Fruit fly (Drosophila melanogaster): Measurements from ENCODE around the gene SPARC.

Gene SPARC

DNA sequence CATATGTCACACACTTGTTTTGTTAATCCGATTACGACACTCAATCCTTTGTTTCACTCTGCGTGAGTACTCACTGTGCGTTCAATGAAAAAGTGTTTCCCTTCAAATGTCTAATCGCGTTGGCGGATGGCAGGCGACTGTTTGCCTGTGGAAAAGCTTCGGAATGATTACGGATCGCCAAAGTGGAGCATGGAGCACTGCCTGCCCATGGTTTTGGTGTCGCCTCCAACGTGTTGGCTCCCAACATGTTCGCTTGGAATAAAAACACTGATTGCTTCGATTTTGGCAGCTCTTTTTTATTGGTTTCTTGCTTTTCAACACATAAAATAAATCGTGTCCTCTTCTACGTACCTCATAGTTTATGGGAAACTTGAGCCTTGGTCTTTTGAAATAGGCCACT, at the start of gene SPARC:
TSS of gene SPARC (minus strand) at position 144 of the 400 bp plus-strand sequence.
- no peak for TF ChIP-seq ttk (optimal IDR thresholded peaks at IDR 0.05)
- TF ChIP-seq psq (optimal IDR thresholded peaks at IDR 0.05): no peak
- TF ChIP-seq Myc (optimal IDR thresholded peaks at IDR 0.05): no peak
- TF ChIP-seq Sin3A (optimal IDR thresholded peaks at IDR 0.05): no peak
- no peak for TF ChIP-seq h (optimal IDR thresholded peaks at IDR 0.05)
- no peak for TF ChIP-seq insv (optimal IDR thresholded peaks at IDR 0.05)

DNA sequence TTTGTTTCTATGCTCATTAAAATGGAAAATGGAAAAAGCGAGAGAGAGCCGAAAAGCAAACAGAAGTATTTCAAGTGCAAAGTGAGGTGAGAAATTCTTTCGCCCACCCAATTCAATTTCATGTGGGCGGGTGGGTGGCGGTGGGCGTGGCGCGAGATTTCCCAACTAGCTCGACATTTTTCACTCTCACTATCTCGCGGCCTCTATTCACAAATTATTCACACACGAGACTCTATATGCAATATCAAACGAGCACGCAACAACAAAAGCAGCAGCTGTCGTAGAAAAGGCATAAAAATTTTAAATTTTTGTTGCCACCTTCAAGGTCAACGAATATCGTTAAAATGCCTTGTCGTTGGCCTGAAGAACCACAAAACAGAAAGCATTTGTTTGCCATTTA, 47.1 kb upstream of the SPARC start:
- TF ChIP-seq Myc (optimal IDR thresholded peaks at IDR 0.05) (no peak), h (optimal IDR thresholded peaks at IDR 0.05) (no peak), Sin3A (optimal IDR thresholded peaks at IDR 0.05) (no peak), psq (optimal IDR thresholded peaks at IDR 0.05) (no peak), insv (optimal IDR thresholded peaks at IDR 0.05) (no peak), ttk (optimal IDR thresholded peaks at IDR 0.05) (no peak)

DNA sequence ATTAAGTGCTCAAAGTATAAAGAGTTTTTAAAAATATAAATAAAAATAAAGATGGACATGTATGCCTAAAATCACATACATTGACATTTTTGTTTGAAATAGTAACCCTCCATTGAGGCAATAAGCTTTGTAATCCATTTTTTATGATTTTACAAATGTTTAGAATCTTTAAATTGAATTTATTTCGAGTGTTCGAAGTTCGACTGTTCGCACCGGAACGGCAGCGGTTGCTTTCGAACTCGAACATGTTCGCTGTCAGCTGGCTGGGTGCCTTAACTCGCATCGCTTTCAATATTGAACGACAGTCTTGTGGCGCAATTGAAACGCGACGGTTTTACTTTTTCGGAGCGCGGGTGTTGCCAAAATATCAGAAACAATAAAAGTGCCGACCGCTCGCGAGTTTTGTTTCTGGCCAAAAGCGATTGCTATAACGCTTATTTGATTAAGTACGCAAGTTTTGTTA, 43.7 kb upstream of the SPARC start, which contains the start of gene CG46339:
TSS of gene CG46339 (plus strand) at position 299 of the 463 bp plus-strand sequence.
- TF ChIP-seq h (optimal IDR thresholded peaks at IDR 0.05): no peak
- no peak for TF ChIP-seq Myc (optimal IDR thresholded peaks at IDR 0.05)
- no peak for TF ChIP-seq ttk (optimal IDR thresholded peaks at IDR 0.05)
- TF ChIP-seq psq (optimal IDR thresholded peaks at IDR 0.05): no peak
- TF ChIP-seq Sin3A (optimal IDR thresholded peaks at IDR 0.05): no peak
- TF ChIP-seq insv (optimal IDR thresholded peaks at IDR 0.05): no peak

DNA sequence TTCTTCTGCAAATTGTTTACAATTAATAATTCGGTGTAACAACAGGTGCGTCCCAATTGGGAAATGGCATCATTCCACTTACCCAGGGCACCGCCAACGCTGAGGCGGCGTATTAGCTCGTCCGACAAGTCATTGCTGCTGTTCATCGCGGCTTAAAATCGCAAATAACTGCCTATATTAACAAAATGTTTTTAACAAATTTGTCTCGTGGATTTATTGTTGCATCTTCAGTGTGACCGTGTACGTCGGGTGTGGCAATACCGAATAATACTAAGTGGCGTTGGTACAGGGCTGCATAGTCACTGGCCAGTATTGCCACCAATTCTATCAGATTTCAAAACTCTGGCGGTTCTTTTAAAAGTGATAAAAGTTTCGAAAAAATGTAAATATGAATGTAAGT, 40.8 kb upstream of the SPARC start, which contains the start of gene Ets97D:
TSS of gene Ets97D (minus strand) at position 272 of the 400 bp plus-strand sequence.
- TF ChIP-seq Sin3A (optimal IDR thresholded peaks at IDR 0.05) (no peak), Myc (optimal IDR thresholded peaks at IDR 0.05) (no peak), h (optimal IDR thresholded peaks at IDR 0.05) (no peak), insv (optimal IDR thresholded peaks at IDR 0.05) (no peak), psq (optimal IDR thresholded peaks at IDR 0.05) (no peak), ttk (optimal IDR thresholded peaks at IDR 0.05) (no peak)

DNA sequence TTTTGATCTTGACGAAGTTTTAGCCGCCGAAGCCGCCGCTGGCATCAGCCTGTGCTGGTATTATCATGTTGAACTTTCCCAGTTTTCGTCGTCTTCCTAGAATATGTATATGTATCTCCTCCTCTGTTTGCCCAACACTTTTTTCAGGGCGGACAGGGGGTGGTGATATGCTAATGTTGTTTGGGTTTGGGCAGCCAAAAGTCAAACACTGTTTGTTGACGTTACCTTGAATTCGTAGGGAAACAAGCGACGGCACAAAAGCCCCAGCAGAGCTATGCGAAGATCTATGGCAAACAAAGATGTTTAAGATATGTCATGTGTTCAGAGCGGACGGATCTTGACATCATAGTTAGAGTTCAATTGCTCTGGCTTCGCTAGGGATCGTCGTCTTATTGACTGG, 37.0 kb upstream of the SPARC start:
- TF ChIP-seq Sin3A (optimal IDR thresholded peaks at IDR 0.05) (no peak), h (optimal IDR thresholded peaks at IDR 0.05) (no peak), insv (optimal IDR thresholded peaks at IDR 0.05) (no peak), ttk (optimal IDR thresholded peaks at IDR 0.05) (no peak), Myc (optimal IDR thresholded peaks at IDR 0.05) (no peak), psq (optimal IDR thresholded peaks at IDR 0.05) (no peak)

DNA sequence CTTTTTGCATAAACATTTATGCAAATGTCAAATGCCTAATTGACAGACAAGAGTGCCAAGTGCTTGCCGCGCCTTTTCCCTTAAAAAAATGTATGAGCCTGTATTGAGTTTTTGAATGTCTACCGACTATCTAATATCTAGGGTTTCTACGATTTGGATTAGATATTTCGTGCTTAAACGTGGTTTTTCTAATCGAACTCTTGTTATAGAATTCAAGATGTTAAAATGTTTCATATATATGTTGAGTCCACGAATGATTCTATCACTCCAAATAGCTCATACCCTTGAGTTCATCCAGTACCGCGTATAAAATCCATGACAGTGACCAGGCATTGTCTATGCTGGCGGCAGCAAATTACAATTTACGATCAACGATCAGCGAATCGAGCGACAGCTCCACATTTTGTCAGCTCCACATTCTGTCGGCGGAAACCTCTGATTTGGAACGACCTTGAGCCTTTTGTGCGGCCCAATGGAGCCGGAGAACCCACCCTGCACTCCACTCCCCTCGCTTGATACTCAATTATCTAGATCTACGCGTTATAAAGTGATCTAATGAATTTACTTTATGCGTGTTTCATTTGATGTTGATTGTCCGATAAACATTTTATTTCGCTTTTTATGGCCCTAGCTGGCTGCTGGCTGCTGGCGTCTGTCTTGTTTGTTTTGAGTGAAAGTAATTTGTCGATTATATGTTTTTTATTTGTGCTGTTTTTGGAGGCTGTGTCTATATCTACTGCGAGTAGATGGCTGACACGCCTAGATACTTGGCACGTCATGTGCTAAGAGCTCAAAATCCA, 35.1 kb upstream of the SPARC start:
- TF ChIP-seq insv (optimal IDR thresholded peaks at IDR 0.05) (no peak), psq (optimal IDR thresholded peaks at IDR 0.05) (no peak), Myc (optimal IDR thresholded peaks at IDR 0.05) (no peak), h (optimal IDR thresholded peaks at IDR 0.05) (no peak), Sin3A (optimal IDR thresholded peaks at IDR 0.05) (no peak), ttk (optimal IDR thresholded peaks at IDR 0.05) (no peak)

DNA sequence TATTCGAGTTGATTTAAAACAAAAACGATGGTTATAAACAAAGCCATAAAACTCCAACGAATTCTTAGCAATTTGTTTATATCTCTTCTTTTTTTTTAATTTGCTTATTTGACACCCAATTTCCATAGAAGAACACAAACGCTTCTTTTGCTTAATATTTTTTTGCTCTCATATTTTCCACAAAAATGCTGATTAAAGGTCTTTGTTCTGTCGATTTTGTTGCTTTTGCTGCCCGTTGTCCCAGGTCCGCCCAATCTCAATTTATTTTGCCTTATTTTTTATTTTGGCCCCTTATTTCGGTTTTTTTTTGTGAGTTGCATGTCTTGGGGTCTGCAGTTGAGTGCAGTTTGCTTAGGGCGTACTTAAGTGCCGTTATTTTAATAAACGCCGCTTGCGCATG, 34.2 kb upstream of the SPARC start:
- no peak for TF ChIP-seq ttk (optimal IDR thresholded peaks at IDR 0.05)
- no peak for TF ChIP-seq psq (optimal IDR thresholded peaks at IDR 0.05)
- TF ChIP-seq insv (optimal IDR thresholded peaks at IDR 0.05): no peak
- no peak for TF ChIP-seq Sin3A (optimal IDR thresholded peaks at IDR 0.05)
- no peak for TF ChIP-seq h (optimal IDR thresholded peaks at IDR 0.05)
- no peak for TF ChIP-seq Myc (optimal IDR thresholded peaks at IDR 0.05)

DNA sequence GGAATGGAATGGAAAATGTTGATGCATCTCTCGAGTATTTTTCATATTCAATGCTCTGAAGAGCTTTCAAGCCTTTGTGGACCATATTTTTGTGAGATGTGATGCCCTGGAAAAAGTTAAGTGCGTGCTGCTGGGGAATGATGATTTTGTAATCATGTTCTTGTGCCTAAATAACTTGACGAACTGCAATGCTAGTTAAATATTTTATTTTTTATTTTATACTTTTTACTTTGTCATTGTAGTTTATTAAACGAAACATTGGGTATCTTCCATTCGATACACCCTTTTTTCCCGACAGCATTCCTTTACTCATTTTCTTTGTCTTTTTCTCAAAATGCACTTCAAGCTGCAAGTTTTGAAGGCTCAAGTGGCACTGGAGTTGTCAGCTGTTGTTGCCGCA, 28.2 kb upstream of the SPARC start:
- TF ChIP-seq insv (optimal IDR thresholded peaks at IDR 0.05): no peak
- no peak for TF ChIP-seq Myc (optimal IDR thresholded peaks at IDR 0.05)
- TF ChIP-seq psq (optimal IDR thresholded peaks at IDR 0.05): no peak
- no peak for TF ChIP-seq h (optimal IDR thresholded peaks at IDR 0.05)

DNA sequence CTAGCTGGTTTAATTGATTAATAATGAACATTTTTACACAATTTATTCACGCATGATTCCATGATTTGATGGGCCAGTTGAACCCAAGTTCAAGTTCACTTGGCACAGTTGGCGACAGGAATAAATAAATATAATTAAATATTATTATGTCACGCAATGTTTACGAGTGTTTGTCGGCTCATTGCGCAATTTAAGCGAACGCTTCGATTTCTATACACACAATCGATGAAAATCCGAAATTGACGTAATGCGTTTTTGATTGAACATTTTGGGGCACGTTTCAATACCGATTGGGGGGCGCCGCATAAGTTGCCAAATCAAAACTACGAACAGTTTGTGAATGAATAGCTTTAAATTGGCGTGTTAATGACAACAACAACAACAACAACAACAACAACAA, 25.5 kb upstream of the SPARC start:
- TF ChIP-seq psq (optimal IDR thresholded peaks at IDR 0.05): no peak
- no peak for TF ChIP-seq Myc (optimal IDR thresholded peaks at IDR 0.05)

DNA sequence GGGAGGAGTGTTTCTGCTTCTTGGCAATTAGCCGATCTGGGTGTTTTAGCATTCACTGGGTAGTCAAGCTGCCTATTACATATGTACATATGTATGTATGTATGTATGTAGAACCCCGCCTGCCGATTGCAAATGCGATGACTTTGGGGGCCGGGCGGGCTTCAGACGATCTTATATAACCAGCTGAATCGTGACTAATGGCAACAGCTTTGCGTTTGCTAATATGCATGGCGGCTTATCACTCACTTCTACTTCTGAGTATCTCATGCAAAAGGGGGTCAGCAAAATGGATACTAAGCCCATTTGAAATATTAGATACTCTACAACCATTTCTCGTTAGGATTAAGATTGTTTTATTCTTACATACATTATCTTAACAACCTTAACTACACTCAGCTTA, 24.5 kb upstream of the SPARC start:
- TF ChIP-seq Sin3A (optimal IDR thresholded peaks at IDR 0.05) (no peak), ttk (optimal IDR thresholded peaks at IDR 0.05) (no peak), insv (optimal IDR thresholded peaks at IDR 0.05) (no peak), psq (optimal IDR thresholded peaks at IDR 0.05) (no peak), Myc (optimal IDR thresholded peaks at IDR 0.05) (no peak), h (optimal IDR thresholded peaks at IDR 0.05) (no peak)

DNA sequence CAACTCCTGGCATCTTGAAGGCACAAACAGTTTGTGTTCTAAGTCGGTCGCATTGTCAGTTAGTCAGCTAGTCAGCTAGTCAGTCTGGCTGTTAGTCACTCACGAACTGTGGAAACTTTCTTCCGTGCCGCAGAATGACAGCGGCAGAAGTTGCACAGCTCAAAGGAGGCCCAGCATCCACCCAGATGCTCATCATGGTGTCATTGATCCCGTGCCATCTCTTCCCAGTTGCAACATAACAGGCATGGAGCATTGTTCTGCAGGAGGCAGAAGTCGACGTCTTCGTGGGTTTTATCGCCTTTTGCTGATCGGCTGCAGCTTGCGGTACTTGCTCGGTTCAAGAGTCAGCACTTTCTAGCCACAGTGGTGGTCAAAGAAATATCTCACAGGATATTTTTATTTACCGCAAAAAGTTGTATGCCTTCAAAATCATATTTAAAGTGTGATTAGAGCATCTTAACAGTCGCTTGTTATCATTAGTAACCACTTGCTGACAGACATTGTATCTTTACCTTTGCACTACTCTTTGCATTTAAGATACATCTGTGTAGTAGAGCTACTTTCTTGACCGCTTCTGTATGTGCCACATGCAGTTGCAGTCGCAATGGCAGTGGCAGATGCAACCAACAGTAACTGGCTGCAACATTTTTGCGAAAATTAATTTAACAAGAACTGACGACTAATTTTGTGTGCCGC, 22.0 kb upstream of the SPARC start:
- TF ChIP-seq psq (optimal IDR thresholded peaks at IDR 0.05) (no peak), Sin3A (optimal IDR thresholded peaks at IDR 0.05) (no peak), Myc (optimal IDR thresholded peaks at IDR 0.05) (no peak), h (optimal IDR thresholded peaks at IDR 0.05) (no peak), ttk (optimal IDR thresholded peaks at IDR 0.05) (no peak), insv (optimal IDR thresholded peaks at IDR 0.05) (no peak)

DNA sequence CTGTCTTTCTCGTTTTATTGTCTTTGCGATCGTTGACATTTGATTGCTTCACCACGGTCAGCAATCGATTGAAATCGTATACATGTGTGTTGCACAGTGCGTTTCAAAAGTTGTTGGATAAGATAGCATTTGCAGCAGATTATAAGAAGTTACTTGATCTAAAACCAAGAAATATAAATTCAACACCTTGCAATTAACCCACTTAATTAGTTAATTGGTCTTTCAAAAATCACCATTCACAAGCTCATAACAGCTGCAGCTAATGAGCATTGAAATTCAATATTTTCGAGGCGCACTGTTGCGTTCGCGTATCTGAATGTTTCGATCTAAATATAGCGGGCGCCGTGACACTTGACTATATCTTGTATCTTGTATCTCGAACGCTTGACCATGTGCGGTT, 21.0 kb upstream of the SPARC start:
- TF ChIP-seq h (optimal IDR thresholded peaks at IDR 0.05) (no peak), Myc (optimal IDR thresholded peaks at IDR 0.05) (no peak), ttk (optimal IDR thresholded peaks at IDR 0.05) (no peak), insv (optimal IDR thresholded peaks at IDR 0.05) (no peak), Sin3A (optimal IDR thresholded peaks at IDR 0.05) (no peak)
